Fruit fly (Drosophila melanogaster): ENCODE results near the gene Noa36.

DNA sequence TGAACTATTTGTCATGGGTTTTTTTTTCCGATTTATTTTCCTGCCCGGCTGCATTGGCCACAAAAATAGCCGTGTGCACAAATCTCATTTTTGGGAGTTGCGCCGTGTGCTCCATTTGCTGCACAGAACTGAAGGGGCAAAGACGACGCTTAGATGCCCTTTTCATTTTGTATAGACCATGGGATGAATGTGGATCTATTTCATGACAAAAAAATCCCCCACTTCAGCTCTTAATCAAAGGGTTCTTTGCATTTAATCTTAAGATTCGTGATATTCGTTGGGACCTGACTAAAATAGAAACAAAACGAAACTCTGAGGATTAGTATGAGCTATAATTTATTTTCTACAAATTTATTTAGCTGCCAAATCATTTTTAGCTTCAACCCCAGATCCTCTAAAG is 31.0 kb upstream of the Noa36 start:
- no peak for TF ChIP-seq CG11617 (GFP tag; optimal IDR thresholded peaks at IDR 0.05)
- no peak for TF ChIP-seq ovo (GFP tag; optimal IDR thresholded peaks at IDR 0.05)
- TF ChIP-seq Mnt (GFP tag; optimal IDR thresholded peaks at IDR 0.05): no peak
- TF ChIP-seq cic (GFP tag; optimal IDR thresholded peaks at IDR 0.05): no peak
- TF ChIP-seq kay (GFP tag; ENCODE audit: borderline replicate concordance): no peak
- no peak for TF ChIP-seq CG5204 (GFP tag; optimal IDR thresholded peaks at IDR 0.05)
- TF ChIP-seq CG14711 (tag; optimal IDR thresholded peaks at IDR 0.05): no peak
- no peak for TF ChIP-seq pad (GFP tag; optimal IDR thresholded peaks at IDR 0.05)
- no peak for TF ChIP-seq CG7101 (tag; optimal IDR thresholded peaks at IDR 0.05)
- no peak for TF ChIP-seq Hr96 (GFP tag; optimal IDR thresholded peaks at IDR 0.05)
- no peak for TF ChIP-seq CG12768 (GFP tag; optimal IDR thresholded peaks at IDR 0.05)
- no peak for TF ChIP-seq toe (GFP tag; optimal IDR thresholded peaks at IDR 0.05)
